Fruit fly (Drosophila melanogaster): ENCODE measurements around the gene roq.

dm6 chr3L:16381184-16381797 lies 2.9 kb upstream of the roq start, which contains the start of gene Agpat4:
- TF ChIP-seq achi (GFP tag; optimal IDR thresholded peaks at IDR 0.05) (no peak), Hr38 (GFP tag; optimal IDR thresholded peaks at IDR 0.05) (no peak), vri (GFP tag; optimal IDR thresholded peaks at IDR 0.05) (no peak), CG11762 (GFP tag; optimal IDR thresholded peaks at IDR 0.05; ENCODE audit: insufficient read depth) (no peak), CG10669 (GFP tag; optimal IDR thresholded peaks at IDR 0.05) (no peak), Sox102F (GFP tag; optimal IDR thresholded peaks at IDR 0.05) (no peak), CG6276 (GFP tag; optimal IDR thresholded peaks at IDR 0.05) (no peak), salr (GFP tag; optimal IDR thresholded peaks at IDR 0.05) (no peak), Lpt (GFP tag; optimal IDR thresholded peaks at IDR 0.05) (no peak), CG6854 (GFP tag; optimal IDR thresholded peaks at IDR 0.05) (no peak), Hr39 (GFP tag; optimal IDR thresholded peaks at IDR 0.05) (no peak), CG16779 (tag; optimal IDR thresholded peaks at IDR 0.05) (no peak), CG11902 (GFP tag; optimal IDR thresholded peaks at IDR 0.05) (no peak), Smox (GFP tag; optimal IDR thresholded peaks at IDR 0.05) (no peak)
